Worm (Caenorhabditis elegans) whole organism, L3 larva: ENCODE data around the gene F58A4.1.

Experiments used
- R02D3.7 ChIP-seq: fragments of 150-350 bp; optimal IDR thresholded peaks from 2 replicates; lab custom pipeline; 2014; ENCODE audit warnings: missing biosample characterization, missing genetic modification characterization
- ZK546.5 ChIP-seq: sonication (generic microtip); optimal IDR thresholded peaks from 2 replicates; lab custom pipeline; 2017; ENCODE audit warnings: missing biosample characterization, missing genetic modification characterization
- aly-2 ChIP-seq: fragments of 150-350 bp; optimal IDR thresholded peaks from 2 replicates; lab custom pipeline; 2014; ENCODE audit warnings: missing biosample characterization, missing genetic modification characterization
- ama-1 ChIP-seq: fragments of 150-350 bp; optimal IDR thresholded peaks from 2 replicates; lab custom pipeline; 2018
- ceh-16 ChIP-seq: sonication (generic microtip); optimal IDR thresholded peaks from 2 replicates; lab custom pipeline; 2017; ENCODE audit warnings: missing biosample characterization, missing genetic modification characterization
- ceh-28 ChIP-seq: fragments of 150-350 bp; optimal IDR thresholded peaks from 2 replicates; lab custom pipeline; 2014; ENCODE audit warnings: missing biosample characterization, missing genetic modification reagents, missing genetic modification characterization
- ceh-82 ChIP-seq: fragments of 150-350 bp; optimal IDR thresholded peaks from 2 replicates; lab custom pipeline; 2014; ENCODE audit warnings: missing biosample characterization, missing genetic modification characterization
- ceh-9 ChIP-seq: sonication (generic microtip); optimal IDR thresholded peaks from 2 replicates; lab custom pipeline; 2018; ENCODE audit warnings: missing biosample characterization, missing genetic modification characterization
- daf-12 ChIP-seq: fragments of 150-350 bp; optimal IDR thresholded peaks from 2 replicates; lab custom pipeline; 2014; ENCODE audit warnings: missing biosample characterization, missing genetic modification reagents, missing genetic modification characterization
- egl-27 ChIP-seq: sonication (generic microtip); optimal IDR thresholded peaks from 4 replicates; lab custom pipeline; 2017; ENCODE audit warnings: missing biosample characterization, missing genetic modification reagents, missing genetic modification characterization
- egl-5 ChIP-seq: fragments of 150-350 bp; optimal IDR thresholded peaks from 2 replicates; lab custom pipeline; 2017; ENCODE audit warnings: missing biosample characterization, missing genetic modification reagents, missing genetic modification characterization, inconsistent platforms
- elt-1 ChIP-seq: fragments of 150-350 bp; optimal IDR thresholded peaks from 2 replicates; lab custom pipeline; 2014; ENCODE audit warnings: missing biosample characterization, missing genetic modification characterization
- elt-2 ChIP-seq: sonication (generic microtip); optimal IDR thresholded peaks from 2 replicates; lab custom pipeline; 2016; ENCODE audit warnings: missing genetic modification reagents, mild to moderate bottlenecking, missing genetic modification characterization, missing compliant biosample characterization
- elt-3 ChIP-seq, 3 experiments: fragments of 150-350 bp in 1 of 3; sonication (generic microtip) in 2 of 3; optimal IDR thresholded peaks; 2 replicates in 2 of 3; 4 replicates in 1 of 3; lab custom pipeline; 2014 to 2017; ENCODE audit warnings: missing biosample characterization in 3 of 3, missing genetic modification characterization in 3 of 3
- eor-1 ChIP-seq, 2 experiments: fragments of 150-350 bp; optimal IDR thresholded peaks; 2 replicates each; lab custom pipeline; 2014 to 2018; ENCODE audit warnings: missing biosample characterization in 2 of 2, missing genetic modification characterization in 2 of 2
- fkh-10 ChIP-seq: sonication (generic microtip); optimal IDR thresholded peaks from 2 replicates; lab custom pipeline; 2017; ENCODE audit warnings: missing biosample characterization, missing genetic modification reagents, missing genetic modification characterization
- fkh-2 ChIP-seq: fragments of 150-350 bp; optimal IDR thresholded peaks from 2 replicates; lab custom pipeline; 2014; ENCODE audit warnings: missing biosample characterization, missing genetic modification reagents, missing genetic modification characterization
- fos-1 ChIP-seq: fragments of 150-350 bp; optimal IDR thresholded peaks from 2 replicates; lab custom pipeline; 2014; ENCODE audit warnings: missing biosample characterization, missing genetic modification characterization
- hmg-11 ChIP-seq: sonication (generic microtip); optimal IDR thresholded peaks from 2 replicates; lab custom pipeline; 2016; ENCODE audit warnings: missing genetic modification characterization, missing compliant biosample characterization
- jun-1 ChIP-seq: fragments of 150-350 bp; optimal IDR thresholded peaks from 2 replicates; lab custom pipeline; 2014; ENCODE audit warnings: missing biosample characterization, missing genetic modification reagents, missing genetic modification characterization
- lin-15B ChIP-seq: fragments of 150-350 bp; optimal IDR thresholded peaks from 2 replicates; lab custom pipeline; 2014; ENCODE audit warnings: missing biosample characterization, missing genetic modification characterization
- lin-39 ChIP-seq: fragments of 150-350 bp; optimal IDR thresholded peaks from 2 replicates; lab custom pipeline; 2018; ENCODE audit warnings: missing biosample characterization, missing genetic modification reagents, missing genetic modification characterization
- lsy-12 ChIP-seq: sonication (generic microtip); optimal IDR thresholded peaks from 2 replicates; lab custom pipeline; 2016; ENCODE audit warnings: mild to moderate bottlenecking, missing genetic modification characterization, missing compliant biosample characterization
- mdl-1 ChIP-seq: fragments of 150-350 bp; optimal IDR thresholded peaks from 2 replicates; lab custom pipeline; 2014; ENCODE audit warnings: missing biosample characterization, missing genetic modification characterization
- mml-1 ChIP-seq: fragments of 150-350 bp; sonication (generic microtip); optimal IDR thresholded peaks from 3 replicates; lab custom pipeline; 2014; ENCODE audit warnings: missing biosample characterization, missing genetic modification characterization
- nfya-1 ChIP-seq: sonication (generic microtip); optimal IDR thresholded peaks from 2 replicates; lab custom pipeline; 2017; ENCODE audit warnings: missing genetic modification characterization, mild to moderate bottlenecking, missing compliant biosample characterization, antibody characterized with exemption, moderate library complexity; ENCODE audit not compliant: insufficient read depth
- nhr-11 ChIP-seq: fragments of 150-350 bp; optimal IDR thresholded peaks from 2 replicates; lab custom pipeline; 2014; ENCODE audit warnings: missing biosample characterization, missing genetic modification characterization
- nhr-12 ChIP-seq: fragments of 150-350 bp; optimal IDR thresholded peaks from 2 replicates; lab custom pipeline; 2014; ENCODE audit warnings: missing biosample characterization, missing genetic modification characterization
- nhr-23 ChIP-seq: fragments of 150-350 bp; optimal IDR thresholded peaks from 2 replicates; lab custom pipeline; 2014; ENCODE audit warnings: missing biosample characterization, missing genetic modification reagents, missing genetic modification characterization
- nhr-237 ChIP-seq: fragments of 150-350 bp; optimal IDR thresholded peaks from 2 replicates; lab custom pipeline; 2014; ENCODE audit warnings: missing biosample characterization, missing genetic modification characterization
- nhr-25 ChIP-seq: sonication (generic microtip); optimal IDR thresholded peaks from 2 replicates; lab custom pipeline; 2017; ENCODE audit warnings: missing biosample characterization, missing genetic modification characterization
- nhr-28 ChIP-seq: fragments of 150-350 bp; optimal IDR thresholded peaks from 2 replicates; lab custom pipeline; 2014; ENCODE audit warnings: missing biosample characterization, missing genetic modification characterization
- nhr-43 ChIP-seq: sonication (generic microtip); optimal IDR thresholded peaks from 2 replicates; lab custom pipeline; 2016; ENCODE audit warnings: mild to moderate bottlenecking, missing genetic modification characterization, missing compliant biosample characterization; ENCODE audit not compliant: poor library complexity, severe bottlenecking
- nhr-67 ChIP-seq: fragments of 150-350 bp; optimal IDR thresholded peaks from 2 replicates; lab custom pipeline; 2014; ENCODE audit warnings: missing biosample characterization, missing genetic modification characterization
- nhr-76 ChIP-seq: fragments of 150-350 bp; sonication (generic microtip); optimal IDR thresholded peaks from 5 replicates; lab custom pipeline; 2014; ENCODE audit warnings: missing biosample characterization, missing genetic modification characterization
- nhr-77 ChIP-seq: fragments of 150-350 bp; optimal IDR thresholded peaks from 2 replicates; lab custom pipeline; 2014; ENCODE audit warnings: missing biosample characterization, missing genetic modification characterization
- pha-4 ChIP-seq: fragments of 150-350 bp; optimal IDR thresholded peaks from 2 replicates; lab custom pipeline; 2014; ENCODE audit warnings: missing biosample characterization, missing genetic modification reagents, missing genetic modification characterization
- pqm-1 ChIP-seq: fragments of 150-350 bp; optimal IDR thresholded peaks from 2 replicates; lab custom pipeline; 2017; ENCODE audit warnings: missing biosample characterization, missing genetic modification characterization, inconsistent platforms
- sea-2 ChIP-seq: fragments of 150-350 bp; sonication (generic microtip); optimal IDR thresholded peaks from 4 replicates; lab custom pipeline; 2014; ENCODE audit warnings: missing biosample characterization, missing genetic modification reagents, missing genetic modification characterization
- skn-1 ChIP-seq: fragments of 150-350 bp; optimal IDR thresholded peaks from 2 replicates; lab custom pipeline; 2014; ENCODE audit warnings: missing biosample characterization, missing genetic modification characterization
- snpc-4 ChIP-seq: fragments of 150-350 bp; optimal IDR thresholded peaks from 2 replicates; lab custom pipeline; 2014; ENCODE audit warnings: missing biosample characterization, missing genetic modification characterization
- tbx-2 ChIP-seq: sonication (generic microtip); optimal IDR thresholded peaks from 2 replicates; lab custom pipeline; 2016; ENCODE audit warnings: mild to moderate bottlenecking, missing genetic modification characterization, missing compliant biosample characterization
- unc-39 ChIP-seq: sonication (generic microtip); optimal IDR thresholded peaks from 4 replicates; lab custom pipeline; 2017; ENCODE audit warnings: missing biosample characterization, missing genetic modification characterization
- unc-62 ChIP-seq: fragments of 150-350 bp; sonication (generic microtip); optimal IDR thresholded peaks from 4 replicates; lab custom pipeline; 2014; ENCODE audit warnings: missing biosample characterization, missing genetic modification reagents, missing genetic modification characterization
- zag-1 ChIP-seq: fragments of 150-350 bp; optimal IDR thresholded peaks from 2 replicates; lab custom pipeline; 2014; ENCODE audit warnings: missing biosample characterization, missing genetic modification characterization
- ztf-11 ChIP-seq: fragments of 150-350 bp; optimal IDR thresholded peaks from 2 replicates; lab custom pipeline; 2014; ENCODE audit warnings: missing biosample characterization, missing genetic modification characterization
- ztf-4 ChIP-seq: fragments of 150-350 bp; optimal IDR thresholded peaks from 2 replicates; lab custom pipeline; 2014; ENCODE audit warnings: missing biosample characterization, missing genetic modification characterization

The F58A4.1 gene

ce11 chrIII:9617599-9618262, 19.5 kb downstream of the F58A4.1 start:
- no peak for TF ChIP-seq ceh-16
- TF ChIP-seq skn-1 (tag; lab: Kevin White, UChicago): no peak
- peak; percentile 91 for TF ChIP-seq nfya-1 (tag; lab: Kevin White, UChicago)
- no peak for TF ChIP-seq nhr-11 (tag; lab: Kevin White, UChicago)
- peak; percentile 1 for TF ChIP-seq elt-2 (tag; lab: Kevin White, UChicago)
- peak; percentile 78 for TF ChIP-seq nhr-25 (tag; lab: Kevin White, UChicago)
- no peak for TF ChIP-seq eor-1 (tag; optimal IDR thresholded peaks at IDR 0.05; lab: Kevin White, UChicago)
- TF ChIP-seq nhr-12 (tag; lab: Kevin White, UChicago): no peak
- no peak for TF ChIP-seq daf-12 (tag; lab: Kevin White, UChicago)
- peak; percentile 13 for TF ChIP-seq hmg-11 (tag; lab: Kevin White, UChicago)
- TF ChIP-seq fkh-10 (GFP tag; lab: Kevin White, UChicago): no peak
- no peak for TF ChIP-seq R02D3.7 (tag; lab: Kevin White, UChicago)
- TF ChIP-seq egl-5 (tag; lab: Kevin White, UChicago): no peak

ce11 chrIII:9619079-9619761, 21.0 kb downstream of the F58A4.1 start, which contains the start of gene hlh-11:
Gene hlh-11 (plus strand): TSS chrIII:9619711.
- peak; percentile 50 for TF ChIP-seq ama-1
- peak; percentile 61 for TF ChIP-seq pqm-1
- TF ChIP-seq snpc-4 (tag; lab: Kevin White, UChicago): peak; percentile 37
- TF ChIP-seq ceh-82: peak; percentile 75
- TF ChIP-seq fkh-2 (tag; lab: Kevin White, UChicago): no peak
- peak; percentile 62 for TF ChIP-seq egl-5 (tag; lab: Kevin White, UChicago)
- TF ChIP-seq lin-15B (tag; lab: Kevin White, UChicago): peak; percentile 61
- TF ChIP-seq nhr-43 (tag; lab: Kevin White, UChicago): peak; percentile 96
- peak; percentile 22 for TF ChIP-seq nhr-77
- peak; percentile 52 for TF ChIP-seq fkh-10 (GFP tag; lab: Kevin White, UChicago)
- TF ChIP-seq mml-1 (tag; lab: Kevin White, UChicago): peak; percentile 21
- TF ChIP-seq elt-3 (tag; optimal IDR thresholded peaks at IDR 0.05; lab: Kevin White, UChicago): peak in 2 of 3 experiments; percentile 47 to 64
- peak; percentile 11 for TF ChIP-seq daf-12 (tag; lab: Kevin White, UChicago)
- no peak for TF ChIP-seq nhr-67
- TF ChIP-seq egl-27: peak; percentile 71
- peak; percentile 87 for TF ChIP-seq nhr-25 (tag; lab: Kevin White, UChicago)
- peak; percentile 95 for TF ChIP-seq hmg-11 (tag; lab: Kevin White, UChicago)
- TF ChIP-seq pha-4 (tag; lab: Kevin White, UChicago): peak; percentile 85
- no peak for TF ChIP-seq skn-1 (tag; lab: Kevin White, UChicago)
- no peak for TF ChIP-seq elt-1 (tag; lab: Kevin White, UChicago)
- TF ChIP-seq ZK546.5 (tag; lab: Kevin White, UChicago): no peak
- peak; percentile 87 for TF ChIP-seq elt-2 (tag; lab: Kevin White, UChicago)
- TF ChIP-seq lsy-12 (tag; lab: Kevin White, UChicago): peak; percentile 72
- TF ChIP-seq nhr-11 (tag; lab: Kevin White, UChicago): peak; percentile 58
- TF ChIP-seq unc-39 (tag; lab: Kevin White, UChicago): no peak
- TF ChIP-seq R02D3.7 (tag; lab: Kevin White, UChicago): peak; percentile 62
- no peak for TF ChIP-seq nhr-237
- TF ChIP-seq nhr-23 (tag; lab: Kevin White, UChicago): peak; percentile 80
- peak; percentile 10 for TF ChIP-seq zag-1 (tag; lab: Kevin White, UChicago)
- TF ChIP-seq nhr-12 (tag; lab: Kevin White, UChicago): no peak
- TF ChIP-seq unc-62 (GFP tag; lab: Kevin White, UChicago): peak; percentile 43
- peak; percentile 97 for TF ChIP-seq mdl-1
- TF ChIP-seq ceh-9 (tag; lab: Kevin White, UChicago): no peak
- TF ChIP-seq lin-39 (tag; lab: Kevin White, UChicago): peak; percentile 93
- TF ChIP-seq ceh-16: no peak
- peak; percentile 87 for TF ChIP-seq nfya-1 (tag; lab: Kevin White, UChicago)
- peak; percentile 76 for TF ChIP-seq tbx-2
- no peak for TF ChIP-seq nhr-76
- TF ChIP-seq ztf-4 (tag; lab: Kevin White, UChicago): peak; percentile 52
- TF ChIP-seq fos-1 (tag; lab: Kevin White, UChicago): peak; percentile 85
- TF ChIP-seq ztf-11 (tag; lab: Kevin White, UChicago): no peak
- no peak for TF ChIP-seq eor-1 (tag; optimal IDR thresholded peaks at IDR 0.05; lab: Kevin White, UChicago)
- TF ChIP-seq sea-2 (GFP tag; lab: Kevin White, UChicago): no peak
- TF ChIP-seq jun-1 (tag; lab: Kevin White, UChicago): peak; percentile 80
- no peak for TF ChIP-seq nhr-28 (tag; lab: Kevin White, UChicago)
- peak; percentile 83 for TF ChIP-seq ceh-28
- TF ChIP-seq aly-2: no peak
